Worm (Caenorhabditis elegans) whole organism, L2 larva: ENCODE results near the gene disl-2.

Source experiments
- ZK546.5 ChIP-seq: sonication (generic microtip); optimal IDR thresholded peaks from 2 replicates; lab custom pipeline; 2017; ENCODE audit warnings: missing biosample characterization, missing genetic modification characterization
- ceh-82 ChIP-seq: fragments of 150-350 bp; optimal IDR thresholded peaks from 2 replicates; lab custom pipeline; 2014; ENCODE audit warnings: missing biosample characterization, missing genetic modification characterization
- elt-3 ChIP-seq: sonication (generic microtip); optimal IDR thresholded peaks from 2 replicates; lab custom pipeline; 2017; ENCODE audit warnings: missing biosample characterization, missing genetic modification characterization
- lin-11 ChIP-seq: fragments of 150-350 bp; sonication (generic microtip); optimal IDR thresholded peaks from 2 replicates; lab custom pipeline; 2014; ENCODE audit warnings: missing biosample characterization, missing genetic modification characterization, inconsistent platforms, mixed read lengths
- lsy-2 ChIP-seq, 2 experiments: fragments of 150-350 bp in 1 of 2; sonication (generic microtip) in 1 of 2; optimal IDR thresholded peaks; 2 replicates each; lab custom pipeline; 2014 to 2017; ENCODE audit warnings: missing biosample characterization in 2 of 2, missing genetic modification characterization in 2 of 2
- nhr-10 ChIP-seq: sonication (generic microtip); optimal IDR thresholded peaks from 2 replicates; lab custom pipeline; 2017; ENCODE audit warnings: missing biosample characterization, missing genetic modification characterization
- nhr-6 ChIP-seq: fragments of 150-350 bp; optimal IDR thresholded peaks from 2 replicates; lab custom pipeline; 2014; ENCODE audit warnings: missing biosample characterization, missing genetic modification characterization

- TF ChIP-seq lsy-2 (tag; optimal IDR thresholded peaks at IDR 0.05; lab: Kevin White, UChicago) (no peak), lin-11 (tag; lab: Kevin White, UChicago) (no peak), ZK546.5 (tag; lab: Kevin White, UChicago) (no peak), nhr-6 (tag; lab: Kevin White, UChicago) (no peak), ceh-82 (no peak), nhr-10 (no peak), elt-3 (tag; lab: Kevin White, UChicago) (no peak)
Measured at ce11 chrIII:5474176-5474575, 31.2 kb downstream of the disl-2 start, which contains the start of gene lon-1.
